Worm (Caenorhabditis elegans): Measurements from ENCODE around the gene fem-3.

fem-3 gene

ce11 chrIV:9140172-9140805, 35.5 kb downstream of the fem-3 start:
- TF ChIP-seq aly-2 (tag; optimal IDR thresholded peaks at IDR 0.05) = no peak
- no peak for TF ChIP-seq fkh-2 (tag; optimal IDR thresholded peaks at IDR 0.05)
- TF ChIP-seq nhr-77 (tag; optimal IDR thresholded peaks at IDR 0.05) = no peak
- no peak for TF ChIP-seq nhr-67 (tag; optimal IDR thresholded peaks at IDR 0.05)
- TF ChIP-seq zag-1 (tag; optimal IDR thresholded peaks at IDR 0.05) = no peak
- TF ChIP-seq ztf-4 (tag; optimal IDR thresholded peaks at IDR 0.05) = no peak
- no peak for TF ChIP-seq fkh-10 (GFP tag; optimal IDR thresholded peaks at IDR 0.05)
- no peak for TF ChIP-seq unc-39 (tag; optimal IDR thresholded peaks at IDR 0.05)
- TF ChIP-seq pqm-1 (tag; optimal IDR thresholded peaks at IDR 0.05) = no peak
- no peak for TF ChIP-seq lin-39 (tag; optimal IDR thresholded peaks at IDR 0.05)
- TF ChIP-seq R02D3.7 (tag; optimal IDR thresholded peaks at IDR 0.05) = no peak
- TF ChIP-seq skn-1 (tag; optimal IDR thresholded peaks at IDR 0.05) = no peak
- TF ChIP-seq nhr-43 (tag; optimal IDR thresholded peaks at IDR 0.05; ENCODE audit: poor library complexity, severe bottlenecking) = no peak
- TF ChIP-seq elt-2 (tag; optimal IDR thresholded peaks at IDR 0.05) = no peak

ce11 chrIV:9144405-9144804, 39.6 kb downstream of the fem-3 start, which contains the start of gene flp-1:
Gene flp-1, plus strand, starts transcription at chrIV:9144705.
- no peak for TF ChIP-seq nhr-43 (tag; optimal IDR thresholded peaks at IDR 0.05; ENCODE audit: poor library complexity, severe bottlenecking)
- no peak for TF ChIP-seq hmg-11 (tag; optimal IDR thresholded peaks at IDR 0.05)
- no peak for TF ChIP-seq egl-27 (tag; optimal IDR thresholded peaks at IDR 0.05)
- TF ChIP-seq pqm-1 (tag; optimal IDR thresholded peaks at IDR 0.05) = no peak
- no peak for TF ChIP-seq ztf-4 (tag; optimal IDR thresholded peaks at IDR 0.05)
- TF ChIP-seq ceh-28 (tag; optimal IDR thresholded peaks at IDR 0.05) = no peak
- TF ChIP-seq eor-1 (tag; optimal IDR thresholded peaks at IDR 0.05) = no peak
- no peak for TF ChIP-seq nhr-25 (tag; optimal IDR thresholded peaks at IDR 0.05)
- no peak for TF ChIP-seq nhr-67 (tag; optimal IDR thresholded peaks at IDR 0.05)
- no peak for TF ChIP-seq lsy-12 (tag; optimal IDR thresholded peaks at IDR 0.05)
- no peak for TF ChIP-seq unc-39 (tag; optimal IDR thresholded peaks at IDR 0.05)
- no peak for TF ChIP-seq ZK546.5 (tag; optimal IDR thresholded peaks at IDR 0.05)

ce11 chrIV:9146111-9146510, 41.3 kb downstream of the fem-3 start, which contains the start of gene daf-10:
Gene daf-10, minus strand, starts transcription at chrIV:9146211.
- TF ChIP-seq ztf-11 (tag; optimal IDR thresholded peaks at IDR 0.05) (no peak), ceh-9 (tag; optimal IDR thresholded peaks at IDR 0.05) (no peak), snpc-4 (tag; optimal IDR thresholded peaks at IDR 0.05) (no peak), nhr-25 (tag; optimal IDR thresholded peaks at IDR 0.05) (no peak)

ce11 chrIV:9146819-9147518, 42.2 kb downstream of the fem-3 start, which contains the start of the genes rpb-12 and aly-2:
Gene rpb-12, minus strand, starts transcription at chrIV:9146869.
Gene aly-2, plus strand, starts transcription at chrIV:9147468.
- TF ChIP-seq nhr-23 (tag; optimal IDR thresholded peaks at IDR 0.05) (no peak), nhr-76 (tag; optimal IDR thresholded peaks at IDR 0.05) (no peak), ceh-9 (tag; optimal IDR thresholded peaks at IDR 0.05) (no peak), pqm-1 (tag; optimal IDR thresholded peaks at IDR 0.05) (peak; percentile 23), ztf-4 (tag; optimal IDR thresholded peaks at IDR 0.05) (no peak), elt-1 (tag; optimal IDR thresholded peaks at IDR 0.05) (no peak), pha-4 (tag; optimal IDR thresholded peaks at IDR 0.05) (peak; percentile 80), mml-1 (tag; optimal IDR thresholded peaks at IDR 0.05) (no peak), unc-39 (tag; optimal IDR thresholded peaks at IDR 0.05) (no peak), fos-1 (tag; optimal IDR thresholded peaks at IDR 0.05) (no peak), tbx-2 (tag; optimal IDR thresholded peaks at IDR 0.05) (no peak), aly-2 (tag; optimal IDR thresholded peaks at IDR 0.05) (no peak), fkh-10 (GFP tag; optimal IDR thresholded peaks at IDR 0.05) (no peak), snpc-4 (tag; optimal IDR thresholded peaks at IDR 0.05) (peak; percentile 21), nhr-12 (tag; optimal IDR thresholded peaks at IDR 0.05) (no peak), nhr-25 (tag; optimal IDR thresholded peaks at IDR 0.05) (peak; percentile 21), lin-39 (tag; optimal IDR thresholded peaks at IDR 0.05) (peak; percentile 62), ceh-82 (tag; optimal IDR thresholded peaks at IDR 0.05) (no peak), fkh-2 (tag; optimal IDR thresholded peaks at IDR 0.05) (no peak), nfya-1 (tag; optimal IDR thresholded peaks at IDR 0.05; ENCODE audit: insufficient read depth) (no peak), jun-1 (tag; optimal IDR thresholded peaks at IDR 0.05) (peak; percentile 5), egl-5 (tag; optimal IDR thresholded peaks at IDR 0.05) (peak; percentile 19), nhr-77 (tag; optimal IDR thresholded peaks at IDR 0.05) (no peak), nhr-43 (tag; optimal IDR thresholded peaks at IDR 0.05; ENCODE audit: poor library complexity, severe bottlenecking) (no peak), zag-1 (tag; optimal IDR thresholded peaks at IDR 0.05) (no peak), unc-62 (GFP tag; optimal IDR thresholded peaks at IDR 0.05) (no peak), lin-15B (tag; optimal IDR thresholded peaks at IDR 0.05) (peak; percentile 89), hmg-11 (tag; optimal IDR thresholded peaks at IDR 0.05) (peak; percentile 71), elt-2 (tag; optimal IDR thresholded peaks at IDR 0.05) (peak; percentile 37), nhr-237 (tag; optimal IDR thresholded peaks at IDR 0.05) (no peak), R02D3.7 (tag; optimal IDR thresholded peaks at IDR 0.05) (no peak)

Measured in whole organism, L3 larva.